Worm (Caenorhabditis elegans): ENCODE measurements around the gene mdt-27.

ce11 chrV:9207377-9207776 lies 6.1 kb downstream of the mdt-27 start, which contains the start of gene inx-10:
- TF ChIP-seq nhr-77 (tag; optimal IDR thresholded peaks at IDR 0.05) (no peak), nhr-237 (tag; optimal IDR thresholded peaks at IDR 0.05) (no peak), php-3 (GFP tag; IDR thresholded peaks at IDR 0.05) (no peak), fkh-10 (GFP tag; optimal IDR thresholded peaks at IDR 0.05) (no peak), fos-1 (tag; optimal IDR thresholded peaks at IDR 0.05) (no peak), lin-13 (GFP tag; optimal IDR thresholded peaks at IDR 0.05) (no peak), mdl-1 (tag; optimal IDR thresholded peaks at IDR 0.05) (no peak), F49E8.2 (tag; optimal IDR thresholded peaks at IDR 0.05; ENCODE audit: borderline replicate concordance) (no peak), pha-4 (GFP tag; IDR thresholded peaks at IDR 0.05) (no peak), pha-4 (tag; optimal IDR thresholded peaks at IDR 0.05) (no peak), zip-11 (GFP tag; IDR thresholded peaks at IDR 0.05) (no peak), nhr-11 (tag; optimal IDR thresholded peaks at IDR 0.05) (no peak), dmd-8 (GFP tag; IDR thresholded peaks at IDR 0.05) (no peak), pqm-1 (tag; optimal IDR thresholded peaks at IDR 0.05) (no peak)

Data from whole organism, L4 larva.